Fruit fly (Drosophila melanogaster): Measurements from ENCODE around the gene Ltn1.
A peak's percentile ranks its signal among the peaks of the same experiment; 100 is the strongest.

Gene Ltn1

dm6 chr3L:19562146-19562700 lies 10.1 kb upstream of the Ltn1 start:
- no peak for TF ChIP-seq noc (tag; optimal IDR thresholded peaks at IDR 0.05)

- TF ChIP-seq noc (tag; optimal IDR thresholded peaks at IDR 0.05) = peak; percentile 96
These were observed 9.7 kb upstream of the Ltn1 start for dm6 chr3L:19561745-19562144.

DNA sequence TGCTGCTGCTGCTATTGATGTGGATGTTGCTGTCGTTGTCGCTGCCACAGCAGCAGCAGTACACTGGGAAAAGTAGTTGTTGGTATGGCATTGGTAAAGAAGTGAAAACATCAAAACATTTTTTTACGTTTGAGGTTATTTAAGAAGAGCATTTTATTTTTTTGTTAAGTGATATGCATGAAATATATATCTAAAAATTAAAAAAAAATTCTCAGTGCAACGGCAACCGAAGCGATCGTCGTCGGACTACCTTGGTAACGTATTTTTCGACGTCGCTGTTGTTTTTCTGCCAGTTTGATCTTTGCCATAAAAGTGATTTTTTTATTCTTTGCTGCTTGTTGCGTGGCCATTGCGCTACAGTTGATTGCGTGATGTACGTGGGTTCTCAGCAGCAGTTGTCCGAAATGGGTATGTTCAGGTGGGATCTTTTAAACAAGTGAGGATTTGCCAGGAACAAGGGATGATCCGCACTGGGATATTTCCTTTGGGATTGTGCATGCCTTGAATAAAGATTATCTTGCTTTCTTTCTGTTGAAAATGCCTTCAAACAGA lies 8.7 kb upstream of the Ltn1 start:
- peak; percentile 95 for TF ChIP-seq noc (tag; optimal IDR thresholded peaks at IDR 0.05)

dm6 chr3L:19560005-19560694 lies 8.1 kb upstream of the Ltn1 start:
- TF ChIP-seq noc (tag; optimal IDR thresholded peaks at IDR 0.05) = no peak

- TF ChIP-seq noc (tag; optimal IDR thresholded peaks at IDR 0.05) = no peak
These were observed 7.1 kb upstream of the Ltn1 start for dm6 chr3L:19559171-19559570.

DNA sequence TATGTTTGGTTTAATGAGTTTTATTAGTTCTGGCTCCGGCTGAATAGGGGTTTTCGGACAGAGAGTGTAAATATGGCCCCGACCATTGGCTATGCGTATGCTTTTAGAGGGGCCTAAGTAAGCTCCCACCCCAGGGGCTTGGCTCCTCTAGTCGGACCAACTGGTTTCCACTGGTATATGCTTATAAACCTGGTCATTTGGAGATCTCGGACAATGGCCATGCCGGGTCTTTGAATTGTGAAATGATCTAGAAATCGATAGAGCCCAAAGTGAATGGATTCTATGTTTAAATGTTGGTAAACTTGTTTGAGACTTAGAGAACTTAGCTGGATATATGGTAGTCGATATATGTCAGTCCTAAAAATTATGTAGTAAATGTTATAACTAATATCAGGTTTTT lies 6.6 kb upstream of the Ltn1 start:
- no peak for TF ChIP-seq noc (tag; optimal IDR thresholded peaks at IDR 0.05)

DNA sequence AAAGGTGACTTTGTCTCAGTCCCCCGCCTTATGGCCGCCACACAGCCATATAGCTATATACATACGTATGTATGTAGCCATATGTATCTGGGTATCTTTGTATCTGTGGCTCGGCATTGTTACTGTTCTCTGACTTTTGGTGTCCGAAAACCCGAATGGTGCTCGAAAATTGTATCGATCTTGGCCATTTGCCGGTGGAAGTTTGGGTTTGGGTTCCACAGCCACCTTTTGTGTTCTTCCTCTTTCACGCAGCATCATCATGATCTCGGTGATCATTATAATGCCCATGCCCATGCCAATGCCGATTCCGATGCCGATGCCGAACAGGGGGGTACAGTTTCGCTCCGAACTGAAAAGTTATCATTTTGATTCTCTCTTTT lies 5.9 kb upstream of the Ltn1 start:
- TF ChIP-seq noc (tag; optimal IDR thresholded peaks at IDR 0.05) = no peak

dm6 chr3L:19557197-19557995 lies 5.3 kb upstream of the Ltn1 start:
- TF ChIP-seq noc (tag; optimal IDR thresholded peaks at IDR 0.05) = no peak

- TF ChIP-seq noc (tag; optimal IDR thresholded peaks at IDR 0.05) = no peak
These were observed 4.6 kb upstream of the Ltn1 start for dm6 chr3L:19556738-19557137.

DNA sequence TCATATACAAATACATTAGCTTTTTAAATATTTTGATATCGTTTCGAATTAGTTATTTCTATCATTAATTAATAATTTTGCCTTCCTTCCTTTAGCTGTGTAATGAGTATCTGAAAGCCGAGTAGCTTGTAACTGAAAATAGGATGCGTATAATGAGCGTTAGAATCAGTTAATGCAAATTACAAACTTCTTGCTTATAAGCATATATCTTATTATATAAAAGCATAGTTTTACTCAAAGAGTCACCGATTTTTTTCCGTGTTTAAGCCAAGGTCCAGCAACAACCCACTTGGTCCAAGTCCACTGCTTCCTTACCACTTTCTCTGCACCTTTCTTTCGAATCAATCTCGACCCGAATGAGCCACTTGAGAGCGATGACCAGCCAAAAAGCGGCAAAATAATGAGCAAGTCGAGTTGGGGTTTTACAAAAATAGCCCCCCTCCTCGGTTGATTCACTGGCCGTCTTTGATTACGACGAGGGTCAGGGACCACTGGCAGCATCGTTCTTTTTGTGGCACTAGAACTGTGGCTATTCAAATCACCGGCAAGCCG lies 3.9 kb upstream of the Ltn1 start:
- TF ChIP-seq noc (tag; optimal IDR thresholded peaks at IDR 0.05) = no peak

- TF ChIP-seq noc (tag; optimal IDR thresholded peaks at IDR 0.05) = no peak
These were observed 7.3 kb downstream of the Ltn1 start, which contains the start of the genes CG46435 and Rcd7 for dm6 chr3L:19544810-19545209. TSS of gene CG46435 (plus strand) at chr3L:19545110. TSS of gene Rcd7 (plus strand) at chr3L:19545110.

- no peak for TF ChIP-seq noc (tag; optimal IDR thresholded peaks at IDR 0.05)
These were observed 8.0 kb downstream of the Ltn1 start, which contains the start of the genes CG46434 and Dred for dm6 chr3L:19544105-19544504. TSS of gene CG46434 (minus strand) at chr3L:19544205. TSS of gene Dred (minus strand) at chr3L:19544205.

DNA sequence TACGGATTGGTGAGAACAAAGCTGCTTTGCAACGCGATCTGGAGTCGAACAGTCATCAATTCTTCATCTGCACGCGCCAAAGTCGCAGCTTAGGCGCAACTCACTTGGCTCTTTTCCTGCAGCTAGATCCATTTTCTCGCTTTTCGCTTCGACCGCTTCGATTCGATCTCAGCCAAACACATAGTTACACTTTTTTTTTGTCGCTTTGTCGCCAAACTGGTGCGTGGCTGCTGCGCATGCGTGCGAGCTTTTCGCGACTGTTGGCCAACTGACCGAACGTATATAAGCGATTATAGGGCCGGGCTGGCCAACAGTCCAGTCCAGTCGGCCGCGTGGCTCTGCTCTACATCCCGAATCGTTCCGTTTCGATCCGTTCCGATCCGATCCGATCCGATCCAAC lies 19.6 kb downstream of the Ltn1 start, which contains the start of gene Cpr76Bd:
Gene Cpr76Bd (plus strand): TSS at position 301 of the 400 bp plus-strand sequence.
- TF ChIP-seq noc (tag; optimal IDR thresholded peaks at IDR 0.05) = no peak

DNA sequence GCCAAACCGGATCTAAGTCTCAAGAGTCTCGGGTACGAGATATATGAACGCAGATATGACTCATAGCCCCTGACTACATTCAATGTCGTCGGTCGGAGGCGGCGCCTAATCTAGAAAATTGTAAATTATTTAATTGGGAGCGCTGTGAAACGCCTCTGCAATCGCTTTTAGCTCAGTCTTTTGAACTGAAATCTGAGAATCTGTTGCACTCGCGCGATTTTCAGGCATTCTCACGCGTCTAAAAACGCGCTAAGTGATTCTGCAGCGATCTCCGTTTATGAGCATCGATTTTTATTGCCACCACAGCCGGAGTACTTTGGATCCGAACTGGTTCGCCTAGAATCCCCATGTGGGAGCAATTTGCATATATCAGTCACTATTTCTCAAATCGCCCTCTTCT lies 23.5 kb downstream of the Ltn1 start:
- no peak for TF ChIP-seq noc (tag; optimal IDR thresholded peaks at IDR 0.05)

dm6 chr3L:19525736-19526135 lies 26.4 kb downstream of the Ltn1 start:
- no peak for TF ChIP-seq noc (tag; optimal IDR thresholded peaks at IDR 0.05)

DNA sequence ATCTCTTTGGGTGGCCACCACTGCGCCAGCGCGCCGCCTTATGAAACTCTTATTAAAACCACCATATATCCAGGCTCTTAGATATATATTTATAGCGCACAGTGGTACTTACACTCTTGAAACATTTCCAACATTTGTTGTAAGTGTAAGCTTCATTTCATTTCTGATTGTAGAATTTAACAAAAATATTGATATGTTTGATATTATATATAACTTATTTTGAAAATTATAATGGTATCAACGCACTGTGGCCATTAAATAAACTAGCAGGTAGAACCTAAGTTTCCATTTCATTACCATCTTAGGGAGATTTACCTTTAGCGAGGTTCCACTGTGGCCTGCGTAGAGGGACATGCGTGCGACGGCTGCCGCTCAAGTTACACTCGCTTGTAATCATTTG lies 27.4 kb downstream of the Ltn1 start:
- no peak for TF ChIP-seq noc (tag; optimal IDR thresholded peaks at IDR 0.05)
